Worm (Caenorhabditis elegans) whole organism, L2 larva: Measurements from ENCODE around the gene aman-2.

Experiments
- C34F6.9 ChIP-seq: fragments of 150-350 bp; optimal IDR thresholded peaks from 2 replicates; lab custom pipeline; 2014; ENCODE audit warnings: missing biosample characterization, missing genetic modification characterization
- F13H6.1 ChIP-seq: sonication (generic microtip); optimal IDR thresholded peaks from 2 replicates; lab custom pipeline; 2016; ENCODE audit warnings: missing genetic modification characterization, missing compliant biosample characterization
- Y55F3AM.14 ChIP-seq: fragments of 200-800 bp; sonication (Bioruptor generic); optimal IDR thresholded peaks from 2 replicates; lab custom pipeline; 2018; ENCODE audit warnings: mild to moderate bottlenecking, missing genetic modification characterization, missing compliant biosample characterization
- ZK546.5 ChIP-seq: sonication (generic microtip); optimal IDR thresholded peaks from 2 replicates; lab custom pipeline; 2017; ENCODE audit warnings: missing biosample characterization, missing genetic modification characterization
- alr-1 ChIP-seq: fragments of 150-350 bp; optimal IDR thresholded peaks from 2 replicates; lab custom pipeline; 2014; ENCODE audit warnings: missing biosample characterization, missing genetic modification characterization
- aly-2 ChIP-seq: fragments of 150-350 bp; optimal IDR thresholded peaks from 2 replicates; lab custom pipeline; 2014; ENCODE audit warnings: missing biosample characterization, missing genetic modification characterization
- ama-1 ChIP-seq: fragments of 150-350 bp; optimal IDR thresholded peaks from 2 replicates; lab custom pipeline; 2018; ENCODE audit warnings: inconsistent platforms
- blmp-1 ChIP-seq: sonication (generic microtip); optimal IDR thresholded peaks from 2 replicates; lab custom pipeline; 2017; ENCODE audit warnings: missing genetic modification characterization, mild to moderate bottlenecking, missing compliant biosample characterization, antibody characterized with exemption, moderate library complexity; ENCODE audit not compliant: insufficient read depth
- ceh-16 ChIP-seq: fragments of 150-350 bp; optimal IDR thresholded peaks from 2 replicates; lab custom pipeline; 2014; ENCODE audit warnings: missing biosample characterization, missing genetic modification characterization
- ceh-82 ChIP-seq: fragments of 150-350 bp; optimal IDR thresholded peaks from 2 replicates; lab custom pipeline; 2014; ENCODE audit warnings: missing biosample characterization, missing genetic modification characterization
- crh-2 ChIP-seq: sonication (generic microtip); optimal IDR thresholded peaks from 2 replicates; lab custom pipeline; 2017; ENCODE audit warnings: missing biosample characterization, missing genetic modification characterization
- dmd-4 ChIP-seq: sonication (generic microtip); optimal IDR thresholded peaks from 2 replicates; lab custom pipeline; 2017; ENCODE audit warnings: missing biosample characterization, missing genetic modification characterization
- fos-1 ChIP-seq: fragments of 150-350 bp; optimal IDR thresholded peaks from 2 replicates; lab custom pipeline; 2014; ENCODE audit warnings: missing biosample characterization, missing genetic modification characterization
- gmeb-1 ChIP-seq: fragments of 150-350 bp; optimal IDR thresholded peaks from 2 replicates; lab custom pipeline; 2014; ENCODE audit warnings: missing biosample characterization, missing genetic modification characterization
- lin-11 ChIP-seq: fragments of 150-350 bp; sonication (generic microtip); optimal IDR thresholded peaks from 2 replicates; lab custom pipeline; 2014; ENCODE audit warnings: missing biosample characterization, missing genetic modification characterization, inconsistent platforms, mixed read lengths
- lin-13 ChIP-seq: fragments of 150-350 bp; optimal IDR thresholded peaks from 2 replicates; lab custom pipeline; 2014; ENCODE audit warnings: missing biosample characterization, missing genetic modification reagents, missing genetic modification characterization
- lin-39 ChIP-seq: fragments of 150-350 bp; optimal IDR thresholded peaks from 2 replicates; lab custom pipeline; 2014; ENCODE audit warnings: missing biosample characterization, missing genetic modification reagents, missing genetic modification characterization
- lsy-2 ChIP-seq, 2 experiments: fragments of 150-350 bp in 1 of 2; sonication (generic microtip) in 1 of 2; optimal IDR thresholded peaks; 2 replicates each; lab custom pipeline; 2014 to 2017; ENCODE audit warnings: missing biosample characterization in 2 of 2, missing genetic modification characterization in 2 of 2
- mbf-1 ChIP-seq: sonication (generic microtip); optimal IDR thresholded peaks from 2 replicates; lab custom pipeline; 2017; ENCODE audit warnings: missing biosample characterization, missing genetic modification characterization
- mdl-1 ChIP-seq, 2 experiments: fragments of 150-350 bp in 1 of 2; sonication (generic microtip) in 1 of 2; optimal IDR thresholded peaks; 2 replicates each; lab custom pipeline; 2017; ENCODE audit warnings: missing biosample characterization in 2 of 2, missing genetic modification characterization in 2 of 2
- nhr-11 ChIP-seq: fragments of 150-350 bp; optimal IDR thresholded peaks from 2 replicates; lab custom pipeline; 2014; ENCODE audit warnings: missing biosample characterization, missing genetic modification characterization
- nhr-12 ChIP-seq: fragments of 150-350 bp; optimal IDR thresholded peaks from 2 replicates; lab custom pipeline; 2014; ENCODE audit warnings: missing biosample characterization, missing genetic modification characterization
- nhr-21 ChIP-seq: fragments of 150-350 bp; optimal IDR thresholded peaks from 2 replicates; lab custom pipeline; 2014; ENCODE audit warnings: missing biosample characterization, missing genetic modification characterization
- nhr-237 ChIP-seq: fragments of 150-350 bp; optimal IDR thresholded peaks from 2 replicates; lab custom pipeline; 2014; ENCODE audit warnings: missing biosample characterization, missing genetic modification characterization
- nhr-25 ChIP-seq: fragments of 150-350 bp; sonication (generic microtip); optimal IDR thresholded peaks from 3 replicates; lab custom pipeline; 2014; ENCODE audit warnings: missing biosample characterization, missing genetic modification characterization
- nhr-6 ChIP-seq: fragments of 150-350 bp; optimal IDR thresholded peaks from 2 replicates; lab custom pipeline; 2014; ENCODE audit warnings: missing biosample characterization, missing genetic modification characterization
- nhr-77 ChIP-seq: fragments of 150-350 bp; optimal IDR thresholded peaks from 2 replicates; lab custom pipeline; 2014; ENCODE audit warnings: missing biosample characterization, missing genetic modification characterization
- sem-4 ChIP-seq: fragments of 150-350 bp; optimal IDR thresholded peaks from 2 replicates; lab custom pipeline; 2014; ENCODE audit warnings: missing biosample characterization, missing genetic modification reagents, missing genetic modification characterization
- sma-3 ChIP-seq: sonication (generic microtip); optimal IDR thresholded peaks from 2 replicates; lab custom pipeline; 2016; ENCODE audit warnings: missing genetic modification reagents, missing genetic modification characterization, missing compliant biosample characterization
- sma-9 ChIP-seq, 2 experiments: fragments of 150-350 bp in 1 of 2; sonication (generic microtip) in 1 of 2; optimal IDR thresholded peaks; 2 replicates each; lab custom pipeline; 2014 to 2016; ENCODE audit warnings: missing genetic modification characterization in 2 of 2, mild to moderate bottlenecking in 1 of 2, missing biosample characterization in 1 of 2, missing compliant biosample characterization in 1 of 2, missing genetic modification reagents in 1 of 2, moderate library complexity in 1 of 2
- unc-55 ChIP-seq: fragments of 150-350 bp; sonication (generic microtip); optimal IDR thresholded peaks from 3 replicates; lab custom pipeline; 2014; ENCODE audit warnings: missing biosample characterization, missing genetic modification reagents, missing genetic modification characterization
- unc-62 ChIP-seq: fragments of 150-350 bp; optimal IDR thresholded peaks from 2 replicates; lab custom pipeline; 2014; ENCODE audit warnings: missing biosample characterization, missing genetic modification reagents, missing genetic modification characterization
- zag-1 ChIP-seq: fragments of 150-350 bp; optimal IDR thresholded peaks from 2 replicates; lab custom pipeline; 2014; ENCODE audit warnings: missing biosample characterization, missing genetic modification characterization
- ztf-1 ChIP-seq: fragments of 200-800 bp; sonication (Bioruptor generic); conservative IDR thresholded peaks from 2 replicates; pipeline ENCODE4 v1.3.6; 2022; ENCODE audit warnings: missing genetic modification characterization, missing compliant biosample characterization
- ztf-11 ChIP-seq: sonication (generic microtip); optimal IDR thresholded peaks from 2 replicates; lab custom pipeline; 2017; ENCODE audit warnings: missing biosample characterization, missing genetic modification characterization
- ztf-4 ChIP-seq: fragments of 150-350 bp; optimal IDR thresholded peaks from 2 replicates; lab custom pipeline; 2014; ENCODE audit warnings: missing biosample characterization, missing genetic modification characterization

aman-2 gene

DNA sequence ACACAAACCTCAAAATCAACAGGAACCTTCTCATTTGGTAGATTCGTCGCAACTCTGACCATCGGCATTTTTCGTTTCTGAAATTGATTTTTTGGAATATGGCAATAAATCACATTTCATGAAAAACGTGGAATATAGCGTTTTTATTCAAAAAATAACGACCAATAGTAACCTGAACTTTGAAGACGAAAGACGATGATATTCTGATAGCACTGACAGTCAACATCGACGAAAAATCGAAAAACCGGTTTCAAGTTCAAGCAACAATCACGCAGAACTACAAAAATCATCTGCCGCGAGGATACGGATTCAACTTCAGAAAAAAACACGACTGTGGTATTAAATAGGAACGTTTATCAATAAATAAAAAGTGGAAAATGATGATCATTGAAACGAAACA is 45.1 kb upstream of the aman-2 start, which contains the start of gene mif-2:
Gene mif-2, minus strand, starts transcription at position 281 of the 400 bp plus-strand sequence.
- TF ChIP-seq lin-13 (peak; percentile 5), ceh-16 (tag; lab: Kevin White, UChicago) (no peak), nhr-77 (tag; lab: Kevin White, UChicago) (no peak), crh-2 (tag; lab: Kevin White, UChicago) (peak; percentile 4), ama-1 (lab: Kevin White, UChicago) (no peak), nhr-25 (tag; lab: Kevin White, UChicago) (peak; percentile 10), nhr-21 (tag; lab: Kevin White, UChicago) (peak; percentile 3), alr-1 (no peak)

DNA sequence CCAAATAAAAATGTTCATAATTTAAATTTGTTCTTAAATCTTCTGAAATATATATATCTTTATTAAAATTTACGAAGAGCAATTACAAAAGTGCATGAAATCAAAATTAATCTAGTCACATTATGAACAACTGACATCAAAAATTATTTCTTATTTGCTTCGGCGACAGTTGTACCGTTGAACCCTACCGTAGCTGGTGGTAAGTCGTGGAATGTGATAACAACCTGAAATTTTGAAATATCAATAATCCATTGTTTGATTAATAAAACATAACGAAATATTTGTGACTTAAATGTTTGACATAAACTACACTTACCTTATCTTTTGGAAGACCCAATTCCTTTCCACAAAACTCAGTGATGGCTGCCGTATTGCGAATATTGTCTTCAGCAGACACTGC is 43.7 kb upstream of the aman-2 start:
- TF ChIP-seq ama-1 (lab: Kevin White, UChicago) (no peak), fos-1 (tag; lab: Kevin White, UChicago) (peak; percentile 43), zag-1 (tag; lab: Kevin White, UChicago) (no peak), sma-9 (GFP tag; optimal IDR thresholded peaks at IDR 0.05; lab: Kevin White, UChicago) (peak; percentile 6), sma-9 (tag; optimal IDR thresholded peaks at IDR 0.05; lab: Kevin White, UChicago) (no peak), crh-2 (tag; lab: Kevin White, UChicago) (peak; percentile 31)

- no peak for TF ChIP-seq ceh-16 (tag; lab: Kevin White, UChicago)
- no peak for TF ChIP-seq nhr-237 (tag; lab: Kevin White, UChicago)
- no peak for TF ChIP-seq nhr-6 (tag; lab: Kevin White, UChicago)
- no peak for TF ChIP-seq unc-62 (GFP tag; lab: Kevin White, UChicago)
- TF ChIP-seq nhr-12 (tag; lab: Kevin White, UChicago) = no peak
- TF ChIP-seq sma-9 (GFP tag; optimal IDR thresholded peaks at IDR 0.05; lab: Kevin White, UChicago) = peak; percentile 69
- no peak for TF ChIP-seq sma-9 (tag; optimal IDR thresholded peaks at IDR 0.05; lab: Kevin White, UChicago)
- no peak for TF ChIP-seq nhr-25 (tag; lab: Kevin White, UChicago)
- no peak for TF ChIP-seq C34F6.9 (tag; lab: Kevin White, UChicago)
- TF ChIP-seq Y55F3AM.14 = no peak
- TF ChIP-seq F13H6.1 (tag; lab: Kevin White, UChicago) = peak; percentile 51
- TF ChIP-seq gmeb-1 (tag; lab: Kevin White, UChicago) = no peak
- no peak for TF ChIP-seq lin-39 (tag; lab: Kevin White, UChicago)
- no peak for TF ChIP-seq ceh-82 (tag; lab: Kevin White, UChicago)
- no peak for TF ChIP-seq dmd-4
- TF ChIP-seq crh-2 (tag; lab: Kevin White, UChicago) = peak; percentile 54
- peak; percentile 37 for TF ChIP-seq fos-1 (tag; lab: Kevin White, UChicago)
- no peak for TF ChIP-seq ZK546.5 (tag; lab: Kevin White, UChicago)
- TF ChIP-seq blmp-1 (tag; lab: Kevin White, UChicago) = no peak
- no peak for TF ChIP-seq zag-1 (tag; lab: Kevin White, UChicago)
- no peak for TF ChIP-seq lin-13
- no peak for TF ChIP-seq aly-2 (tag; lab: Kevin White, UChicago)
- no peak for TF ChIP-seq lin-11 (tag; lab: Kevin White, UChicago)
- no peak for TF ChIP-seq mbf-1 (tag; lab: Kevin White, UChicago)
- TF ChIP-seq sem-4 = no peak
- no peak for TF ChIP-seq mdl-1 (tag; optimal IDR thresholded peaks at IDR 0.05; lab: Kevin White, UChicago)
- TF ChIP-seq ztf-1 = no peak
Observed at ce11 chrV:11975233-11975632, 42.2 kb upstream of the aman-2 start, which contains the start of gene cpr-1. Gene cpr-1 (plus strand): TSS chrV:11975551.

- TF ChIP-seq gmeb-1 (tag; lab: Kevin White, UChicago) (no peak), dmd-4 (no peak), ama-1 (lab: Kevin White, UChicago) (no peak), alr-1 (no peak), fos-1 (tag; lab: Kevin White, UChicago) (no peak), ztf-4 (tag; lab: Kevin White, UChicago) (no peak), unc-55 (no peak)
Observed at ce11 chrV:11964723-11965122, 31.7 kb upstream of the aman-2 start, which contains the start of gene F58H1.7. Gene F58H1.7 (minus strand): TSS chrV:11964823.

- TF ChIP-seq sma-3 (no peak), zag-1 (tag; lab: Kevin White, UChicago) (no peak), nhr-11 (no peak), nhr-237 (tag; lab: Kevin White, UChicago) (no peak), nhr-77 (tag; lab: Kevin White, UChicago) (no peak), ztf-11 (tag; lab: Kevin White, UChicago) (no peak), gmeb-1 (tag; lab: Kevin White, UChicago) (no peak), C34F6.9 (tag; lab: Kevin White, UChicago) (no peak), lsy-2 (tag; optimal IDR thresholded peaks at IDR 0.05; lab: Kevin White, UChicago) (no peak), lin-13 (no peak)
- TF ChIP-seq, all 48 proteins: peak for 0
Observed at ce11 chrV:11960831-11961190, 27.8 kb upstream of the aman-2 start.
